Worm (Caenorhabditis elegans) whole organism, L2 larva: ENCODE results near the gene lido-14.

Source experiments
- R02D3.7 ChIP-seq: fragments of 150-350 bp; optimal IDR thresholded peaks from 2 replicates; lab custom pipeline; 2014; ENCODE audit warnings: missing biosample characterization, missing genetic modification characterization
- alr-1 ChIP-seq: fragments of 150-350 bp; optimal IDR thresholded peaks from 2 replicates; lab custom pipeline; 2014; ENCODE audit warnings: missing biosample characterization, missing genetic modification characterization
- ceh-16 ChIP-seq: fragments of 150-350 bp; optimal IDR thresholded peaks from 2 replicates; lab custom pipeline; 2014; ENCODE audit warnings: missing biosample characterization, missing genetic modification characterization
- egl-27 ChIP-seq: sonication (generic microtip); optimal IDR thresholded peaks from 3 replicates; lab custom pipeline; 2017; ENCODE audit warnings: missing biosample characterization, missing genetic modification reagents, missing genetic modification characterization
- ztf-4 ChIP-seq: fragments of 150-350 bp; optimal IDR thresholded peaks from 2 replicates; lab custom pipeline; 2014; ENCODE audit warnings: missing biosample characterization, missing genetic modification characterization

ce11 chrII:3313442-3313841 is 45.5 kb upstream of the lido-14 start, which contains the start of gene F39E9.6:
- TF ChIP-seq alr-1 (tag; lab: Kevin White, UChicago), result no peak
- TF ChIP-seq ceh-16 (tag; lab: Kevin White, UChicago), result no peak
- no peak for TF ChIP-seq R02D3.7 (tag; lab: Kevin White, UChicago)
- TF ChIP-seq egl-27 (tag; lab: Kevin White, UChicago), result no peak
- no peak for TF ChIP-seq ztf-4
